Worm (Caenorhabditis elegans) whole organism, early embryonic: ENCODE data around the gene cyp-35A5.

Experiments
- B0310.2 ChIP-seq: sonication (generic microtip); optimal IDR thresholded peaks from 2 replicates; lab custom pipeline; 2016; ENCODE audit warnings: mild to moderate bottlenecking, missing genetic modification characterization, missing compliant biosample characterization
- F13C5.2 ChIP-seq: sonication (generic microtip); optimal IDR thresholded peaks from 2 replicates; lab custom pipeline; 2017; ENCODE audit warnings: mild to moderate bottlenecking, missing genetic modification characterization, inconsistent platforms, missing compliant biosample characterization
- aly-1 ChIP-seq: sonication (generic microtip); optimal IDR thresholded peaks from 2 replicates; lab custom pipeline; 2016; ENCODE audit warnings: missing genetic modification characterization, missing compliant biosample characterization
- ama-1 ChIP-seq: fragments of 150-350 bp; optimal IDR thresholded peaks from 2 replicates; lab custom pipeline; 2014
- ceh-13 ChIP-seq: fragments of 200-800 bp; sonication (Bioruptor generic); optimal IDR thresholded peaks from 2 replicates; lab custom pipeline; 2018; ENCODE audit warnings: mild to moderate bottlenecking, missing genetic modification characterization, missing compliant biosample characterization
- ceh-36 ChIP-seq: sonication (generic microtip); optimal IDR thresholded peaks from 2 replicates; lab custom pipeline; 2016; ENCODE audit warnings: missing genetic modification characterization, inconsistent platforms, missing compliant biosample characterization
- ets-7 ChIP-seq: sonication (generic microtip); optimal IDR thresholded peaks from 2 replicates; lab custom pipeline; 2016; ENCODE audit warnings: missing genotype, missing genetic modification characterization, missing compliant biosample characterization
- flt-1 ChIP-seq: fragments of 200-800 bp; sonication (Bioruptor generic); IDR thresholded peaks from 2 replicates; pipeline ENCODE4 v1.3.6; 2022; ENCODE audit warnings: missing genetic modification characterization, missing compliant biosample characterization
- hmbx-1 ChIP-seq: sonication (generic microtip); optimal IDR thresholded peaks from 2 replicates; lab custom pipeline; 2016; ENCODE audit warnings: mild to moderate bottlenecking, missing genetic modification characterization, missing compliant biosample characterization
- hmg-4 ChIP-seq: fragments of 200-800 bp; sonication (Bioruptor generic); optimal IDR thresholded peaks from 2 replicates; lab custom pipeline; 2018; ENCODE audit warnings: mild to moderate bottlenecking, missing genetic modification characterization, missing compliant biosample characterization
- hnd-1 ChIP-seq: sonication (generic microtip); optimal IDR thresholded peaks from 2 replicates; lab custom pipeline; 2016; ENCODE audit warnings: missing genetic modification characterization, missing compliant biosample characterization
- pes-1 ChIP-seq: fragments of 200-800 bp; sonication (Bioruptor generic); IDR thresholded peaks from 2 replicates; pipeline ENCODE4 v1.3.6; 2022; ENCODE audit warnings: missing genetic modification reagents, missing genetic modification characterization, missing compliant biosample characterization
- scrt-1 ChIP-seq: fragments of 200-800 bp; sonication (Bioruptor generic); IDR thresholded peaks from 2 replicates; pipeline ENCODE4 v1.3.6; 2022; ENCODE audit warnings: missing genetic modification characterization, missing compliant biosample characterization
- sea-1 ChIP-seq: fragments of 200-800 bp; sonication (Bioruptor generic); conservative IDR thresholded peaks from 2 replicates; pipeline ENCODE4 v1.3.6; 2022; ENCODE audit warnings: missing genetic modification characterization, missing compliant biosample characterization
- tbx-11 ChIP-seq: fragments of 200-800 bp; sonication (Bioruptor generic); IDR thresholded peaks from 2 replicates; pipeline ENCODE4 v1.3.6; 2022; ENCODE audit warnings: missing genetic modification characterization, missing compliant biosample characterization
- tbx-37 ChIP-seq: fragments of 200-800 bp; sonication (Bioruptor generic); conservative IDR thresholded peaks from 2 replicates; pipeline ENCODE4 v1.3.6; 2022; ENCODE audit warnings: missing genetic modification reagents, missing genetic modification characterization, missing compliant biosample characterization
- tra-4 ChIP-seq: sonication (generic microtip); optimal IDR thresholded peaks from 2 replicates; lab custom pipeline; 2017; ENCODE audit warnings: missing genetic modification characterization, missing compliant biosample characterization

Gene cyp-35A5

DNA sequence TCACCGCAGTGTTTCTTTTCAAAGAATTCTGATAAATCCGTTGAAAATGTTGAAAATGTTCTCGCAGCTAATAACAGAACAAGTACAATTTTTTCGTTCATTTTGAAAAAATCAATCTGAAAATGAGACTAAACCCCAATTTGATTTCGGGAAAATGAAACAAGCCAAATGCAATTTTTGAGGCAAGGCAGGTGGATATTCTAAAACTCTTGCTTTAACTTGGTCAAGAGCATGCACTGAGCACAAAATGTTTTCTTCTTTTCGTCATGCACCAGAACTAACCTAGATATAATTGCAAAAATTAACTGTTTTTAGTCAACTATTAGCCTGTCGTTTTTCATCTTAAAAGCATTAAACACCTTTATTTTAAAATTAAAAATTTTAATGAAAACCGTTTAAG, 36.0 kb upstream of the cyp-35A5 start, which contains the start of gene irld-22:
Gene irld-22 (minus strand): TSS at position 101 of the 400 bp plus-strand sequence.
- no peak for TF ChIP-seq ets-7 (tag; lab: Kevin White, UChicago)
- no peak for TF ChIP-seq flt-1 (GFP tag; lab: Robert Waterston, UW)
- TF ChIP-seq hmbx-1 (tag; lab: Kevin White, UChicago), result no peak
- TF ChIP-seq tbx-37, result no peak
- no peak for TF ChIP-seq tbx-11 (GFP tag; lab: Robert Waterston, UW)
- TF ChIP-seq ama-1 (lab: Kevin White, UChicago), result no peak
- TF ChIP-seq sea-1, result no peak
- TF ChIP-seq scrt-1 (GFP tag; lab: Robert Waterston, UW), result no peak
- no peak for TF ChIP-seq F13C5.2 (tag; lab: Kevin White, UChicago)
- no peak for TF ChIP-seq tra-4 (tag; lab: Kevin White, UChicago)
- TF ChIP-seq hmg-4 (GFP tag; lab: Kevin White, UChicago), result no peak
- no peak for TF ChIP-seq ceh-13 (GFP tag; lab: Kevin White, UChicago)
- no peak for TF ChIP-seq aly-1 (tag; lab: Kevin White, UChicago)
- TF ChIP-seq B0310.2 (tag; lab: Kevin White, UChicago), result no peak
- TF ChIP-seq pes-1 (GFP tag; lab: Robert Waterston, UW), result no peak
- no peak for TF ChIP-seq hnd-1 (tag; lab: Kevin White, UChicago)
- TF ChIP-seq ceh-36 (tag; lab: Kevin White, UChicago), result no peak

DNA sequence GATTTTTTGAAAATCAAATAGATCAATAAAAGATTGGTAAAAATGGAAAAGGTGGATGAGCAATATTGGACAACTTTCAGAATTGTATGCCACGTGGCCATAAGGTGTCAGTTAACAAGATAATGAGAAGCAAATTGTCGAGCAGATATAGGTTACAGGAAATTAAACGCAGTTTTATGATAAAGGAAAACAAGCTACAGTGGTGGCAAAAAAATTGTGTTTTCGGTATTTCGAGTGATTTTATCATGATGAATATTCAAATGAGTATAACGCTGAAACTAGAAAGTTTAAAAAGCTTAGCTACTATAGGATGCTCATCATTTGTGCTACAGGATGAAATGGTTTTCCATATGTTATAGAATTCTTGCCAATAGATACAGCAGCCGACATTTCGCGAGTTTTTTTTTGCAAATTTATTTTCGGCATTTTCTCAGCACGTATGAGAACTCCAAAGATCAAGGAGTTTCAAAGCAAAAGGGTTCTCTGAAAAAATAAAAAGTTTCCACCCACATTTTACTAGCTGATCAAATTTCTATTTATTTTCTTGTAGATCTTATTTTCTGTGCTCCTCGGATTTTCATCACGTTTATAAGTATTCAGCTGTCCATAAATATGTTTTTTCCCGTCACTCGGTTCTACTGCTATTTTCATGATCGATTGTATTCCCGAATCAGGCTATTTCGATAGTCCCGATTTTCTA, 33.5 kb upstream of the cyp-35A5 start, which contains the start of the genes str-229 and srh-190:
Gene str-229 (minus strand): TSS at position 101 of the 700 bp plus-strand sequence.
Gene srh-190 (plus strand): TSS at position 650 of the 700 bp plus-strand sequence.
- no peak for TF ChIP-seq ama-1 (lab: Kevin White, UChicago)
- TF ChIP-seq ceh-13 (GFP tag; lab: Kevin White, UChicago), result no peak
- TF ChIP-seq tbx-37, result no peak
- TF ChIP-seq aly-1 (tag; lab: Kevin White, UChicago), result no peak
- no peak for TF ChIP-seq sea-1
- TF ChIP-seq F13C5.2 (tag; lab: Kevin White, UChicago), result no peak
- TF ChIP-seq hnd-1 (tag; lab: Kevin White, UChicago), result no peak
- TF ChIP-seq scrt-1 (GFP tag; lab: Robert Waterston, UW), result no peak
- no peak for TF ChIP-seq tra-4 (tag; lab: Kevin White, UChicago)

DNA sequence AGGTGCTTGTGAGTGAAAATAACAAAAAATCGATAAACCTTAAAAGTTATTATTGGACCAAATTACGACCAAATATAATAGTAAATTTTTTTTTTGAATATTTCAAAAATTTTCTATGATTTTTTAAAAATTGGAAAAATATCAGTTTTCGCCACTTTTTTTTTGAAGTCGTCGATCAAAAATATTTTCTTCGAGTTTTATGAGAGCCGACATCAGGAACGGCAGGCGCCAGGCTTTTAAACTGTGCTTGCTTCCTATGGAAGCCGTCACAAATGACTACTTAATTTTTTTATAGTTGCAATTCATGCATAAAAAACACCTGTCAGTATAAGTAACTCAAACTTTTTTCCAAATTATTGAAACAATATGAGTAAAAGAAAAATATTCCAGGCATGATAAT, 32.7 kb upstream of the cyp-35A5 start:
- TF ChIP-seq hmbx-1 (tag; lab: Kevin White, UChicago) (no peak), hmg-4 (GFP tag; lab: Kevin White, UChicago) (no peak), hnd-1 (tag; lab: Kevin White, UChicago) (no peak), tbx-11 (GFP tag; lab: Robert Waterston, UW) (no peak)

DNA sequence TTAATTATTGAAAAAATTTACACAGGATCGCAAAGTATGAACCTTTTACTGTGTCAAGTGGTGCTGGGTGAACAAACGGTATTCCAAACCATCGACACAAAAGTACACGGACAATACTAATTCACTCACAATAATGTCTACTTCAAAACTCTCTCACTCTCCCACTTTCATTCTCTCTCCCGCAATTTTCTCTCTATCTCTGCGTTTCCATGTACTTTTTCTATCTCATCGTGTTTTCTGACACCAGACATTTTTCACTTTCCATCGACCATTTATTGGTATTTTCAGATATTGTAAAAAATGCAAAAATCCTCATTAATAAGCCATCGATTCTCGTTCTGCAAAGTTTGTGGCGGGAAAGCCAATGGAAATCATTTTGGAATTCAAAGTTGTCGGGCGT, 30.3 kb upstream of the cyp-35A5 start, which contains the start of gene nhr-156:
Gene nhr-156 (plus strand): TSS at position 266 of the 400 bp plus-strand sequence.
- TF ChIP-seq pes-1 (GFP tag; lab: Robert Waterston, UW) (no peak), sea-1 (no peak), ama-1 (lab: Kevin White, UChicago) (no peak), scrt-1 (GFP tag; lab: Robert Waterston, UW) (no peak), F13C5.2 (tag; lab: Kevin White, UChicago) (no peak), ets-7 (tag; lab: Kevin White, UChicago) (no peak), ceh-13 (GFP tag; lab: Kevin White, UChicago) (no peak), hmbx-1 (tag; lab: Kevin White, UChicago) (no peak), aly-1 (tag; lab: Kevin White, UChicago) (no peak)

DNA sequence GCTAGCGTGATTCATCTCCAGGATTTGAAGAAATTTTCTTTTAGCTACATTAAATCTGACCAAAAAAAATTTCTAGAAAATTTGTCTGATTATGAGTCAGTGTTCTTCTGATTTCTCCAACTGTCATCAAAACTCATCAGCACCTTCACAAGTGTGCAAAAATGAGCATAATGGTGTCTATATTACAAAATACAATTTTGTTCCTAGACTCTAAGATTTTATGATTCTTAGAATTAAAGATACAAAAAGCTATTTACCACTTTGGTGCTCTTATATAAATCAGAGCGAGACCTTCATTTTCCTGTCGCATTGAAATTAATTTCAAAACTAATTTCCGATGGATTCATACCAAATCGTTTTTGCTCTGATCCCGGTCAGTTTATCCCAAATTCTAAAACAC, 23.7 kb upstream of the cyp-35A5 start, which contains the start of gene srx-68:
Gene srx-68 (plus strand): TSS at position 301 of the 400 bp plus-strand sequence.
- TF ChIP-seq tbx-37 (no peak), ceh-13 (GFP tag; lab: Kevin White, UChicago) (no peak), hmg-4 (GFP tag; lab: Kevin White, UChicago) (no peak)

DNA sequence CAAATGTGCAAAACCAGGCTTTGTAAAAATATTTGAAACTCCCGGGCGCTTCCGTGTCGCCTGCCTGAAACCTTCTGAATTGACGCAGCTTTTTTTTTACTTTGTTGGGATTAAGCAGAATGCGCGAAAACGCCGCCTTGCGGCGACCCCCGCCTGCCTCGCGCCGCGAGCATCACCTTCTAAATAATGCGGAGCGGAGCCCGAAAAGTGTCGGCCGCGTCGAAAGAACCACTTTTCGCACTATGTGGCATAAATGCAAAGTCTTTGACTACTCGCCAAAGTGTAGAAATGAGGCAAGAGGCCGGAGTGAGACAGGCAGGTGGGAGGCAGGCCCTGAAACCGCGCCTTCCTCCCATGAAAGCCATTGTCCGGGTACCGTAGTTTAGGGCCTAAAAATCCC, 23.0 kb upstream of the cyp-35A5 start:
- TF ChIP-seq ceh-13 (GFP tag; lab: Kevin White, UChicago), result no peak
- no peak for TF ChIP-seq B0310.2 (tag; lab: Kevin White, UChicago)
- TF ChIP-seq ets-7 (tag; lab: Kevin White, UChicago), result no peak
- no peak for TF ChIP-seq F13C5.2 (tag; lab: Kevin White, UChicago)
- no peak for TF ChIP-seq pes-1 (GFP tag; lab: Robert Waterston, UW)
- no peak for TF ChIP-seq ama-1 (lab: Kevin White, UChicago)
- TF ChIP-seq aly-1 (tag; lab: Kevin White, UChicago), result no peak
- no peak for TF ChIP-seq tbx-37
- no peak for TF ChIP-seq tra-4 (tag; lab: Kevin White, UChicago)
- no peak for TF ChIP-seq flt-1 (GFP tag; lab: Robert Waterston, UW)

DNA sequence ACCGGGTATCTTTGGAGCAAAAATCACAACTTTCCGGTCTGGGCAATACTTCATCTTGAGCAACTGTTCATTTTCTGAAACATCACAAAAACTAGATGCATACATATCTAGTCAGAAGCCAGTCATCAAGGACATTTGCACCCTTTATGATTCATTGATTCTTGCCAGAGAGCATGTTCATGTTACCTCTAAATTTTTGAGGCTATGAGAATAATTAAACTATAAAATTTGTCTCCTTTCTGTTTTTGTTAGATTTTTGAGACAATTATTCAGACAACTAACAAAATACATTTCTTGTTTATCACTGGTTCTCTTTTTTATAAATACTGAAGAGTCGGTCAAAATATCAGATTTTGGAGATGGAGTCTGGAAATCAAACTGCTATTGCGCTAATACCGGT, 19.6 kb upstream of the cyp-35A5 start, which contains the start of gene srx-67:
Gene srx-67 (plus strand): TSS at position 301 of the 400 bp plus-strand sequence.
- TF ChIP-seq pes-1 (GFP tag; lab: Robert Waterston, UW) (no peak), B0310.2 (tag; lab: Kevin White, UChicago) (no peak), flt-1 (GFP tag; lab: Robert Waterston, UW) (no peak), ceh-36 (tag; lab: Kevin White, UChicago) (no peak), scrt-1 (GFP tag; lab: Robert Waterston, UW) (no peak), sea-1 (no peak), tra-4 (tag; lab: Kevin White, UChicago) (no peak), aly-1 (tag; lab: Kevin White, UChicago) (no peak), tbx-11 (GFP tag; lab: Robert Waterston, UW) (no peak), ceh-13 (GFP tag; lab: Kevin White, UChicago) (no peak), hmbx-1 (tag; lab: Kevin White, UChicago) (no peak), F13C5.2 (tag; lab: Kevin White, UChicago) (no peak), hnd-1 (tag; lab: Kevin White, UChicago) (no peak), ama-1 (lab: Kevin White, UChicago) (no peak)
